Worm (Caenorhabditis elegans): ENCODE data around the gene K12H4.7.
A peak's percentile ranks its signal among the peaks of the same experiment; 100 is the strongest.

The K12H4.7 gene

DNA sequence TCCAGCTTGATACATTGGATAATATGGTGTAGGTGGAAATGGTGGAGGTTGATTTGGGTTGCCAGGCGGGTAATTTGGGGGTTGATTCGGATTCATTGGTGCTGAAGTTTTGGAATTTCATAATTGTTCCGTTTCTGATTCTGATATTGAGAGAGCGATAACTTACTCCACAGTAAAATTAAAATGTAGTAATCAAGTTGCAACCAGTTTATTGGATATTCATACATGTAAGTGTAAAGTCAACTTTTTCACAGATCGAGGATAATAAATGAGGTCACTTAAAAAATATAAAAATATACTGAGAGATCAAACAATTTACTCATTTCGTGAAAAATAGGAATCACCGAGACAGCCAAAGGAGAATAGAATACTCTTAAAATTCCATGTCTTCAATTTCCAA, 22.9 kb downstream of the K12H4.7 start, which contains the start of gene mdt-30:
Gene mdt-30, minus strand, starts transcription at position 101 of the 400 bp plus-strand sequence.
- TF ChIP-seq K02D7.2 (tag; optimal IDR thresholded peaks at IDR 0.05) (no peak), lin-11 (tag; optimal IDR thresholded peaks at IDR 0.05) (no peak), C08G9.2 (tag; optimal IDR thresholded peaks at IDR 0.05) (no peak), nfya-1 (tag; optimal IDR thresholded peaks at IDR 0.05) (no peak), tbx-7 (tag; optimal IDR thresholded peaks at IDR 0.05) (no peak), Y22D7AL.16 (tag; optimal IDR thresholded peaks at IDR 0.05) (no peak)

DNA sequence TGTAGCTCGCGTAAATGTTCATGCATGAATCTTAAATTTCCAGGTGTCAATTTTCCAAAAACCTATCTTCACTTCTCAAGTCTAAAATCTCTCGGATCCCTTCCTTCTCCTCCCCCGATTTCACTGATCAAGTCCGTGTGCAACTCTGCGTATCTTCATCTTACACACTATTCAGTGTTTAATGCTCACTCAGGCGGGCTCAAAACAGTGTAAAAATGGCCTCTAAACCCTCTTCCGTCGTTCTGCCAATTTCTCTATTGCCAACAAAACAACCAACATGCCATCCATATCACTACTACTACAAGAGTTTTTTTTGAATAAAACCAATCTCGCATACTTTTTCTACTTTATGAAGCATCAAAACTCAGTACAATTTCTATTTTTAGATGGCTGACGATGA, 28.8 kb downstream of the K12H4.7 start, which contains the start of gene F44B9.2:
Gene F44B9.2, plus strand, starts transcription at position 387 of the 400 bp plus-strand sequence.
- TF ChIP-seq sox-2 (GFP tag; IDR thresholded peaks at IDR 0.05) (no peak), nhr-11 (tag; optimal IDR thresholded peaks at IDR 0.05) (no peak), pat-9 (tag; optimal IDR thresholded peaks at IDR 0.05) (peak; percentile 5), ceh-19 (GFP tag; optimal IDR thresholded peaks at IDR 0.05) (no peak), pax-1 (tag; optimal IDR thresholded peaks at IDR 0.05) (no peak), C08G9.2 (tag; optimal IDR thresholded peaks at IDR 0.05) (no peak), pros-1 (tag; optimal IDR thresholded peaks at IDR 0.05) (no peak), rnt-1 (tag; optimal IDR thresholded peaks at IDR 0.05) (no peak)

DNA sequence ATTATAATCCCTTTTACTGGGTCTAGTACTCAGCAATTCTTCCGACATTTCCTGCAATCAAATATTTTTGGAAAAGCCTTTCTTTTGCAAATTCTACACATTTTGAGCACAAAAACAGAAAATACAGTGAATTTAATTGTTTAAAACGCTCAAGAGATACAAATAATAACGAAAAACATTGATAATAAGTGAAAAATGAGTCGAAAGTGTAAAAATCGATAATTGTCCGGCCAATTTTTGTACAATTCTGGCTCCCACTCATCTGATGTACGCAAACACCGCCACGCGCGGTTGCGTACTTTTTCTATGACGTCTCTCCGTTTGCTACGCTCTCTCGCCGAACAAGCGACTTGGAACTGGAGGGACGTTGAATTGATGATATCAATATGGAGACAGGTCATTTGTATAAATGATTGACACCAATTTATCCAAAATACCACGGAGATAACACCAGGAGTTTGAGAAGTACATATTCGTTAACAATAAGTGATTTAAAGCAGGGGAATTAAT, 30.0 kb downstream of the K12H4.7 start, which contains the start of gene lin-36:
Gene lin-36, minus strand, starts transcription at position 51 of the 510 bp plus-strand sequence.
- TF ChIP-seq ama-1 (optimal IDR thresholded peaks at IDR 0.05) (no peak), fax-1 (tag; optimal IDR thresholded peaks at IDR 0.05) (no peak), hlh-30 (tag; optimal IDR thresholded peaks at IDR 0.05; ENCODE audit: insufficient read depth) (peak; percentile 79), K02D7.2 (tag; optimal IDR thresholded peaks at IDR 0.05) (no peak), ceh-48 (tag; optimal IDR thresholded peaks at IDR 0.05) (peak; percentile 98), pqm-1 (tag; optimal IDR thresholded peaks at IDR 0.05) (no peak), ref-2 (tag; optimal IDR thresholded peaks at IDR 0.05) (peak; percentile 44), pha-4 (tag; optimal IDR thresholded peaks at IDR 0.05) (no peak), ceh-24 (tag; optimal IDR thresholded peaks at IDR 0.05) (no peak), ceh-18 (tag; optimal IDR thresholded peaks at IDR 0.05) (peak; percentile 46), elt-2 (tag; optimal IDR thresholded peaks at IDR 0.05) (peak; percentile 49), T23F11.4 (GFP tag; optimal IDR thresholded peaks at IDR 0.05) (no peak), ceh-14 (tag; optimal IDR thresholded peaks at IDR 0.05) (peak; percentile 23), nhr-11 (tag; optimal IDR thresholded peaks at IDR 0.05) (no peak), lim-6 (tag; optimal IDR thresholded peaks at IDR 0.05) (no peak), ceh-31 (tag; optimal IDR thresholded peaks at IDR 0.05) (peak; percentile 64), Y22D7AL.16 (tag; optimal IDR thresholded peaks at IDR 0.05) (no peak), ahr-1 (tag; optimal IDR thresholded peaks at IDR 0.05) (no peak), eyg-1 (tag; optimal IDR thresholded peaks at IDR 0.05) (no peak), elt-4 (tag; optimal IDR thresholded peaks at IDR 0.05) (no peak), mec-3 (tag; optimal IDR thresholded peaks at IDR 0.05; ENCODE audit: borderline replicate concordance) (no peak), gmeb-2 (tag; optimal IDR thresholded peaks at IDR 0.05) (no peak), unc-3 (GFP tag; conservative IDR thresholded peaks at IDR 0.05) (no peak), unc-3 (tag; optimal IDR thresholded peaks at IDR 0.05) (peak; percentile 25), odd-2 (tag; optimal IDR thresholded peaks at IDR 0.05) (no peak), ets-4 (tag; optimal IDR thresholded peaks at IDR 0.05) (no peak), ceh-45 (GFP tag; IDR thresholded peaks at IDR 0.05) (no peak), ceh-30 (tag; optimal IDR thresholded peaks at IDR 0.05) (peak; percentile 41), sox-4 (tag; optimal IDR thresholded peaks at IDR 0.05) (no peak), unc-55 (GFP tag; optimal IDR thresholded peaks at IDR 0.05) (peak; percentile 98), hlh-13 (GFP tag; optimal IDR thresholded peaks at IDR 0.05) (no peak), sdc-2 (tag; optimal IDR thresholded peaks at IDR 0.05) (no peak), lin-11 (tag; optimal IDR thresholded peaks at IDR 0.05) (no peak), tbx-2 (tag; optimal IDR thresholded peaks at IDR 0.05) (peak; percentile 82), dmd-4 (tag; optimal IDR thresholded peaks at IDR 0.05; ENCODE audit: borderline replicate concordance) (no peak), nhr-232 (tag; optimal IDR thresholded peaks at IDR 0.05) (no peak), tbx-7 (tag; optimal IDR thresholded peaks at IDR 0.05) (no peak), pax-1 (tag; optimal IDR thresholded peaks at IDR 0.05) (peak; percentile 41), nfya-1 (tag; optimal IDR thresholded peaks at IDR 0.05) (peak; percentile 73), zip-5 (tag; optimal IDR thresholded peaks at IDR 0.05) (no peak), unc-42 (tag; optimal IDR thresholded peaks at IDR 0.05) (peak; percentile 75), K09A11.1 (tag; optimal IDR thresholded peaks at IDR 0.05; ENCODE audit: insufficient read depth) (peak; percentile 30)
